Fruit fly (Drosophila melanogaster) whole organism, wandering third instar larva: ENCODE measurements around the gene CG32407.

Experiments used
- CrebA ChIP-seq: fragments of 200-800 bp; sonication (Bioruptor generic); optimal IDR thresholded peaks from 2 replicates; lab custom pipeline; 2016; ENCODE audit warnings: missing biosample characterization, mild to moderate bottlenecking, missing genetic modification characterization, borderline replicate concordance
- HLH106 ChIP-seq: fragments of 200-800 bp; optimal IDR thresholded peaks from 3 replicates; lab custom pipeline; 2019; ENCODE audit warnings: missing biosample characterization, mild to moderate bottlenecking, missing genetic modification characterization, moderate library complexity
- Hnf4 ChIP-seq: fragments of 200-800 bp; sonication (Bioruptor generic); optimal IDR thresholded peaks from 2 replicates; lab custom pipeline; 2016; ENCODE audit warnings: missing biosample characterization, mild to moderate bottlenecking, missing genetic modification characterization
- Hr78 ChIP-seq: fragments of >200 bp; optimal IDR thresholded peaks from 2 replicates; lab custom pipeline; 2017; ENCODE audit warnings: missing biosample characterization, missing genetic modification characterization
- Hr83 ChIP-seq: fragments of 200-300 bp; sonication (Bioruptor generic); optimal IDR thresholded peaks from 2 replicates; lab custom pipeline; 2016; ENCODE audit warnings: missing biosample characterization, mild to moderate bottlenecking, missing genetic modification characterization, moderate library complexity; ENCODE audit not compliant: poor library complexity, severe bottlenecking
- Mio ChIP-seq: sonication (Bioruptor generic); optimal IDR thresholded peaks from 2 replicates; lab custom pipeline; 2016; ENCODE audit warnings: missing biosample characterization, missing genetic modification characterization
- Rel ChIP-seq, 2 experiments: fragments of 200-800 bp; sonication (Bioruptor generic) in 1 of 2; optimal IDR thresholded peaks; 2 replicates in 1 of 2; 3 replicates in 1 of 2; lab custom pipeline; 2016 to 2019; ENCODE audit warnings: mild to moderate bottlenecking in 2 of 2, missing biosample characterization in 2 of 2, missing genetic modification characterization in 2 of 2, moderate library complexity in 1 of 2
- Sp1 ChIP-seq: fragments of 200-800 bp; sonication (Bioruptor generic); optimal IDR thresholded peaks from 3 replicates; lab custom pipeline; 2019; ENCODE audit warnings: missing biosample characterization, mild to moderate bottlenecking, missing genetic modification characterization, moderate library complexity
- brk ChIP-seq: fragments of 200-800 bp; sonication (Bioruptor generic); optimal IDR thresholded peaks from 2 replicates; lab custom pipeline; 2016; ENCODE audit warnings: missing biosample characterization, mild to moderate bottlenecking, missing genetic modification characterization
- fru ChIP-seq: fragments of 200-800 bp; sonication (Bioruptor generic); optimal IDR thresholded peaks from 3 replicates; lab custom pipeline; 2016; ENCODE audit warnings: missing biosample characterization, mild to moderate bottlenecking, missing genetic modification characterization
- h ChIP-seq: fragments of 200-800 bp; sonication (Bioruptor generic); optimal IDR thresholded peaks from 3 replicates; lab custom pipeline; 2016; ENCODE audit warnings: missing biosample characterization, mild to moderate bottlenecking, missing genetic modification characterization
- jim ChIP-seq: fragments of 175-275, 200-325 bp; sonication (Bioruptor generic); optimal IDR thresholded peaks from 2 replicates; lab custom pipeline; 2016; ENCODE audit warnings: missing biosample characterization, mild to moderate bottlenecking, missing genetic modification characterization
- rgr ChIP-seq: fragments of 200-800 bp; sonication (Bioruptor generic); optimal IDR thresholded peaks from 3 replicates; lab custom pipeline; 2016; ENCODE audit warnings: missing biosample characterization, mild to moderate bottlenecking, missing genetic modification characterization
- usp ChIP-seq: fragments of >200 bp; optimal IDR thresholded peaks from 2 replicates; lab custom pipeline; 2017; ENCODE audit warnings: missing biosample characterization, missing genetic modification characterization
- woc ChIP-seq: sonication (Bioruptor generic); optimal IDR thresholded peaks from 2 replicates; lab custom pipeline; 2016; ENCODE audit warnings: missing biosample characterization, mild to moderate bottlenecking, missing genetic modification characterization

The CG32407 gene

dm6 chr3L:5969122-5969521, 47.3 kb downstream of the CG32407 start:
- no peak for TF ChIP-seq Hr83 (GFP tag; lab: Kevin White, UChicago)
- no peak for TF ChIP-seq Mio (GFP tag; lab: Kevin White, UChicago)
- no peak for TF ChIP-seq Hnf4 (GFP tag; lab: Kevin White, UChicago)
- no peak for TF ChIP-seq rgr (GFP tag; lab: Kevin White, UChicago)
- TF ChIP-seq Rel (GFP tag; optimal IDR thresholded peaks at IDR 0.05; lab: Kevin White, UChicago) = no peak
- TF ChIP-seq Rel (tag; optimal IDR thresholded peaks at IDR 0.05; lab: Kevin White, UChicago) = no peak
- no peak for TF ChIP-seq fru (GFP tag; lab: Kevin White, UChicago)

dm6 chr3L:5970169-5970568, 48.3 kb downstream of the CG32407 start:
- no peak for TF ChIP-seq HLH106 (tag; lab: Kevin White, UChicago)
- TF ChIP-seq Hr78 = no peak
- TF ChIP-seq jim = no peak
- TF ChIP-seq fru (GFP tag; lab: Kevin White, UChicago) = no peak
- TF ChIP-seq CrebA (GFP tag; lab: Kevin White, UChicago) = no peak
- no peak for TF ChIP-seq h (GFP tag; lab: Kevin White, UChicago)
- TF ChIP-seq woc (GFP tag; lab: Kevin White, UChicago) = no peak
- no peak for TF ChIP-seq Mio (GFP tag; lab: Kevin White, UChicago)
- TF ChIP-seq Sp1 (GFP tag; lab: Kevin White, UChicago) = no peak
- TF ChIP-seq brk (GFP tag; lab: Kevin White, UChicago) = no peak

dm6 chr3L:5971440-5971839, 49.6 kb downstream of the CG32407 start:
- TF ChIP-seq usp (no peak), woc (GFP tag; lab: Kevin White, UChicago) (no peak)
